Worm (Caenorhabditis elegans): Measurements from ENCODE around the gene pho-5.

ce11 chrIII:7275296-7275695 is 10.4 kb downstream of the pho-5 start, which contains the start of gene psd-1:
- no peak for TF ChIP-seq unc-62 (GFP tag; optimal IDR thresholded peaks at IDR 0.05)
- no peak for TF ChIP-seq snpc-4 (tag; optimal IDR thresholded peaks at IDR 0.05)
- no peak for TF ChIP-seq aly-2 (tag; optimal IDR thresholded peaks at IDR 0.05)
- TF ChIP-seq nhr-11 (tag; optimal IDR thresholded peaks at IDR 0.05), result no peak
- TF ChIP-seq egl-27 (tag; optimal IDR thresholded peaks at IDR 0.05), result no peak
- TF ChIP-seq lin-11 (tag; optimal IDR thresholded peaks at IDR 0.05), result no peak
- TF ChIP-seq unc-39 (tag; optimal IDR thresholded peaks at IDR 0.05), result no peak
- no peak for TF ChIP-seq elt-1 (tag; optimal IDR thresholded peaks at IDR 0.05)
- TF ChIP-seq skn-1 (tag; optimal IDR thresholded peaks at IDR 0.05), result no peak
- TF ChIP-seq lin-13 (GFP tag; optimal IDR thresholded peaks at IDR 0.05), result no peak
- TF ChIP-seq ztf-11 (tag; optimal IDR thresholded peaks at IDR 0.05), result no peak
- TF ChIP-seq C34F6.9 (tag; optimal IDR thresholded peaks at IDR 0.05), result no peak
- TF ChIP-seq sma-9 (GFP tag; optimal IDR thresholded peaks at IDR 0.05), result no peak
- no peak for TF ChIP-seq sma-9 (tag; optimal IDR thresholded peaks at IDR 0.05)
